Worm (Caenorhabditis elegans) whole organism, midembryonic: ENCODE data around the gene D1046.16.

Experiments used
- T22C8.4 ChIP-seq: fragments of 200-800 bp; sonication (Bioruptor generic); IDR thresholded peaks from 2 replicates; pipeline ENCODE4 v1.3.6; 2022; ENCODE audit warnings: missing genetic modification characterization, missing compliant biosample characterization
- cog-1 ChIP-seq: sonication (generic microtip); optimal IDR thresholded peaks from 2 replicates; lab custom pipeline; 2016; ENCODE audit warnings: missing genetic modification characterization, missing compliant biosample characterization
- flt-1 ChIP-seq: fragments of 200-800 bp; sonication (Bioruptor generic); IDR thresholded peaks from 2 replicates; pipeline ENCODE4 v1.3.6; 2022; ENCODE audit warnings: missing genetic modification characterization, missing compliant biosample characterization
- ref-1 ChIP-seq: fragments of 200-800 bp; sonication (Bioruptor generic); conservative IDR thresholded peaks from 2 replicates; pipeline ENCODE4 v1.3.6; 2022; ENCODE audit warnings: missing genetic modification reagents, missing genetic modification characterization, missing compliant biosample characterization
- tab-1 ChIP-seq: fragments of 200-800 bp; sonication (Bioruptor generic); IDR thresholded peaks from 2 replicates; pipeline ENCODE4 v1.3.6; 2022; ENCODE audit warnings: missing genetic modification characterization, missing compliant biosample characterization
- ztf-23 ChIP-seq: fragments of 200-800 bp; sonication (Bioruptor generic); IDR thresholded peaks from 2 replicates; pipeline ENCODE4 v1.3.6; 2022; ENCODE audit warnings: missing genetic modification reagents, missing genetic modification characterization, missing compliant biosample characterization
- ztf-29 ChIP-seq: fragments of 200-800 bp; sonication (Bioruptor generic); IDR thresholded peaks from 2 replicates; pipeline ENCODE4 v1.3.6; 2022; ENCODE audit warnings: missing genetic modification reagents, missing genetic modification characterization, missing compliant biosample characterization

DNA sequence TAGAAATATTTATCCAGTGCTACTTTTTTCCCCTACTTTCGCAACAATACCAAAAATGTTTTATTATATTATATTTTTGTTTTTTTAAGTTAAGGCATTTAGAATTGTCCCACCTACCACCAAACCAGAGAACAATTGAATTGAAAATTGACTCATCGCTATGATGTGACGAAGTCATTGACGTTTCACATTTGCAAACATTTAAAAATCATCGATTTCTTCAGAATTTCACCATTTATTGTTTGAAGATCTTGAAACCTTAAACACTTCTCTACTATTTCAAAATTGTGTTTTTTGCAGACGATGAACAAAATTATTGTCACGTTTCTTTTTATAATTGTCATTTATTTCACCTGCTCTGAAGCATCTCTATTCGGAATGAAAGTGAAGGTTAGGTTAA is 40.8 kb upstream of the D1046.16 start, which contains the start of gene C09G9.8:
- TF ChIP-seq tab-1 (GFP tag; lab: Robert Waterston, UW) (no peak), ztf-29 (GFP tag; lab: Robert Waterston, UW) (no peak), flt-1 (no peak), ref-1 (GFP tag; lab: Robert Waterston, UW) (no peak), cog-1 (tag; lab: Kevin White, UChicago) (no peak), ztf-23 (no peak), T22C8.4 (GFP tag; lab: Robert Waterston, UW) (no peak)
